Fruit fly (Drosophila melanogaster): ENCODE measurements around the gene CG33235.

CG33235 gene

DNA sequence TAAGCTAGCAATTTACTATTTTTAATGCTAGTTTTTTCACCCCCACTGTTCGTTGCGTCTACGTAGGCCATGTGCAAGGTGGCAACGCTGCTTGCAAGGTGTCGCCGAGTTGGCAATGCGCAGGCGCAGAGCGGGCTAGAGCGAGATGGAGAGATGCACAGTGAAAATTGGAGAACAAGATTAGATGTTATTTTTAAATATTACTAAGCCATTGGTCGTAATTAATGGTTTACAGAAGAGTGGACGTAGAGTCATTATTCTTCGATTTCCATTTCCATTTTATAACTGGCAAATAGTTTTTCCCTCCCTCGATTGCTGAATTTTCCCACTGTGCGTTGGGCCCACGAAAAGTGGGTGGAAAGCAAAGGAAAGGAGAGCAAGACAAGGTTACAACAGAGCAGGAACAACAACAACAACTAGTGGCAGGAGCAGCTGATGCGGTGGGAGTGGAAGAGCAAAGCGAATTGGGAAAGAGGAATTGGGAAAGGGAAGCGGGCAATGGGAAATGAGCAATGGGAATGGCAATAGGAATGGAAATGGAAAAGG, 38.5 kb downstream of the CG33235 start:
- TF ChIP-seq insv (optimal IDR thresholded peaks at IDR 0.05): no peak
- no peak for TF ChIP-seq Myc (optimal IDR thresholded peaks at IDR 0.05)
- TF ChIP-seq h (optimal IDR thresholded peaks at IDR 0.05): no peak
- TF ChIP-seq ttk (optimal IDR thresholded peaks at IDR 0.05): no peak
- TF ChIP-seq psq (optimal IDR thresholded peaks at IDR 0.05): no peak
- no peak for TF ChIP-seq Sin3A (optimal IDR thresholded peaks at IDR 0.05)

DNA sequence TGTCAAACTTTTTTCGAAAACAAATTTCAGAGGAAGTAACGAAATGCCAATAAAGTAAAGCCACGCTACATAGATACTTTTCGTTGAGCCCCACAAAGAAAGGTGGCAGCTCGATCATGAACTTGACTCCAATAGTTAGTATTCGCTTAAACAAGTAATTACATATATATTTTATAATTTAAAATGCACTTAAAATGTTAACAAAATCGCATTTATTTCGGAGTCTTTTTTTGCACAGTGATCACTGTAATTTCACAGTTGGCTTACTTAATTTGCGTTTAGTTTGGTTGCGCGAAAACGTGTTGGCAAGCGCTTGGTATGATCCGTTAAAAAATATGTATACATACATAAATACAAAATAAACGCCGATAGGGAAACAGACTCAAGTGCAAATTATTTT, 39.7 kb downstream of the CG33235 start:
- TF ChIP-seq h (optimal IDR thresholded peaks at IDR 0.05) (no peak), Myc (optimal IDR thresholded peaks at IDR 0.05) (no peak)

DNA sequence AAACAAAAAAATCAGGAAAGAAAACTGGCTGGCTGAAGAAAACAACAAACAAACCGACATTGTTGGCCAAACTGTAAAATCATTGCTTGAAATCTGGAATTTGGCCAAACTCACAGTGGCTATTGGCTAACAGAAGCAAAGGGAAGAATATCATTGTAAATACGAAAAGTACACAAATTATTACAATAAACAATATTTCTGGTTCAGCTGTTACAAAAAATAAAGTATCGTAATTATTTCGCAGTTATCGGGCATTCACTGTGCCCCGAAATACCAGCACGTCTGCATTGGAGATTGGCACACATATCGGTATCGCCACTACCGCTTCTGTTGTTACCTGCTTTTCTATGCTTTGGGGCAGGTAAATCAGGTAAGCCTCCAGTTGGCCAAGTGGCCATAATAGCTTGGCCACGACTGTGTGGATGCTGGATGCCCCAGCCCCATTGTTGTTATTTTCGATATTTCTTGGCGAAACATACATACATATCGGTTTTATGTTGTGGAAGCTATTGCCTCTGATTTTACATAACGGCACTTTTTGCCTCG, 40.3 kb downstream of the CG33235 start:
- TF ChIP-seq Sin3A (optimal IDR thresholded peaks at IDR 0.05) (no peak), h (optimal IDR thresholded peaks at IDR 0.05) (no peak), ttk (optimal IDR thresholded peaks at IDR 0.05) (no peak), insv (optimal IDR thresholded peaks at IDR 0.05) (no peak), Myc (optimal IDR thresholded peaks at IDR 0.05) (no peak), psq (optimal IDR thresholded peaks at IDR 0.05) (no peak)

DNA sequence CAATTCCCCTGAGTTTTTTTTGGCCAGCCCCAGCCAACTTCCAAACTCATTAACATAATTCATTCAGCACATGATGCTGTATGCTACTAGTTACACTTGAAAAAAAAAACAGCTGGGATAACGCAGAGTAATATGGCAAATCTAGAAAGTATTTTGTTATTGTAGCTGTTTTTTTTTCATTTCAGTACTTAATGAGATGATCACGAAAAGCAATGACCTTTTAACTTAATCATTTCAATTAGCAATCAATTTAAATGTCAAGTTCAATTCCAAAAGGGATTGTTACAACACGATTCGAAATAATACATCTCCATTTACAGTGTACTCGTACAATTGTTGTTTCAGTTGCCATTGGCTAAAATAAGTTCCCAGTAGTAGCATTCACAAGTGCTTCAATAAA, 41.0 kb downstream of the CG33235 start:
- TF ChIP-seq psq (optimal IDR thresholded peaks at IDR 0.05) (no peak), ttk (optimal IDR thresholded peaks at IDR 0.05) (no peak), h (optimal IDR thresholded peaks at IDR 0.05) (no peak), insv (optimal IDR thresholded peaks at IDR 0.05) (no peak), Sin3A (optimal IDR thresholded peaks at IDR 0.05) (no peak), Myc (optimal IDR thresholded peaks at IDR 0.05) (no peak)

DNA sequence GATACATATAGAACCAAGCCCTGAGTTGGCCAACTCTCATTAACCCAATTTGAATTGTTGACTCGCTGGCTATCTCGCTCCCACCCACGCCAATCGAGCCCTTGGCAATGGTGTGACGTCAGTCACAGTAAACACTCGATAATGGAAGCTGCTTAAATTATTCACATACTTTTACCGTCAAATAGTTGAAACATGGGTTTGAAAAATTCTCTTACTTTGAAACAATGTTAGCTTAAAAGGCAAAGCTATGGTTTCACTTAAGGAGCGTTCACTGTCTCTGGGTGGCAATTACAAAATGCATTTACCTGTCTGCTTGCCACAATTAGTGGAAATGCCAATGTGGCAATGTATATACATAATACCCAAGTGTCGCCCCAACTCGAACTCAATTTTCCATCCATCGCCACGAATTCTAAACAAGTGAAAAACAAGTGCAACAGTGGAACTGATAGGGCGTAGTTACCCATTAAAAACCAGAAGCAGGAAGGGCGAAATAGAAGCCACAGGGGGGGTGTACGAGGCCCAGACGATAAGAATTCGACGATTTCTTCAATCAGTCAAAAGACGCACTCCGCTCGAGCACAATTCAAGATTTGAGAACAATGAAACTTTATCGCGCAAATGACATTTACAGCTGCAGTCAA, 41.8 kb downstream of the CG33235 start:
- TF ChIP-seq Myc (optimal IDR thresholded peaks at IDR 0.05) (no peak), psq (optimal IDR thresholded peaks at IDR 0.05) (no peak), h (optimal IDR thresholded peaks at IDR 0.05) (no peak), insv (optimal IDR thresholded peaks at IDR 0.05) (no peak), ttk (optimal IDR thresholded peaks at IDR 0.05) (no peak), Sin3A (optimal IDR thresholded peaks at IDR 0.05) (no peak)

DNA sequence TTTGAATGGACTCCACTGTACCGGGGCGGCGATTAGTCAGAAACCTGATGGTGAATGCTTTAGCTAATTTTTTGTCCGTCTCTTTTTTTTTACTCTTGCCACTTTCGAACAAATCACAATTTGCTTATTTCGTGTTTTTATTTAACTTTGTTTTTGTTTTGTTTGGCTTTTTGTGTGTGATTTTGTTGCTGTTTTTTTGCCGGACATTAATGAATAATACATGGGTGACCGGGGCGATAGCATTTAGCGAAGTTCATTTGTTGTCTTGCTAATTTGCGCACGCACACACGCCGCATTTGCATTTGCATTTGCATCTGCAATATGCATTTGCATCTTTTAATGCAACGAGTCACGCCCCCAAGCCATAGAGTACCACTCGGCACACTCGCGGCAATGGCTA, 42.7 kb downstream of the CG33235 start:
- TF ChIP-seq psq (optimal IDR thresholded peaks at IDR 0.05) (no peak), insv (optimal IDR thresholded peaks at IDR 0.05) (no peak), Sin3A (optimal IDR thresholded peaks at IDR 0.05) (no peak), Myc (optimal IDR thresholded peaks at IDR 0.05) (no peak), h (optimal IDR thresholded peaks at IDR 0.05) (no peak), ttk (optimal IDR thresholded peaks at IDR 0.05) (no peak)

DNA sequence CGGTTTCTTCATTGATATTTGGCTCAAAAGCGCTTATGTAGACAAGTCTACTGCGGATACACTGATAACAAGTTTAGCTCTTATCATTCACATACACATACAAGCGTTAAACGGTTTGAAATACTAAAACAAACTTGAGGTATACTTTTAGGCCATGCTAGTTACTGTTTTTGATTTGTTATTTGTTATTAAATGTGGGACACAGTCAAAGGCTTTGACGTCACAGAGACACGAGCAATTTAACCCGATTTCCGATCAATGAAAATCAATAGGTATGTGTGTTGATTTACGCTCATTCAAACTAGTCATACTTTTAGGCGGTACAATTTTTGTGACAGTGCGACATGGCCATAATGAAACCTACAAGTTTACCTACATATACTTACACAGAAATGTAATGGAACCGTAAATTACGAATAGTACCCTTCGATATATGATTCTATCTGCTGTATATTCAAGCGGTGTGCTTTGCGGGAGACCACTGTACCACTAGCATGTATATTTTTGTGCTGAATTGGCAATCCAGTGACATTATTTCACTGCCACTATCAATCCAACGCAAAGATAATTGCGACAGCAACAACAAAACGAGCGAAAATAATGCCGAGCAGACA, 44.5 kb downstream of the CG33235 start:
- TF ChIP-seq ttk (optimal IDR thresholded peaks at IDR 0.05): no peak
- no peak for TF ChIP-seq h (optimal IDR thresholded peaks at IDR 0.05)
- no peak for TF ChIP-seq psq (optimal IDR thresholded peaks at IDR 0.05)
- TF ChIP-seq Sin3A (optimal IDR thresholded peaks at IDR 0.05): no peak
- no peak for TF ChIP-seq Myc (optimal IDR thresholded peaks at IDR 0.05)
- TF ChIP-seq insv (optimal IDR thresholded peaks at IDR 0.05): no peak

DNA sequence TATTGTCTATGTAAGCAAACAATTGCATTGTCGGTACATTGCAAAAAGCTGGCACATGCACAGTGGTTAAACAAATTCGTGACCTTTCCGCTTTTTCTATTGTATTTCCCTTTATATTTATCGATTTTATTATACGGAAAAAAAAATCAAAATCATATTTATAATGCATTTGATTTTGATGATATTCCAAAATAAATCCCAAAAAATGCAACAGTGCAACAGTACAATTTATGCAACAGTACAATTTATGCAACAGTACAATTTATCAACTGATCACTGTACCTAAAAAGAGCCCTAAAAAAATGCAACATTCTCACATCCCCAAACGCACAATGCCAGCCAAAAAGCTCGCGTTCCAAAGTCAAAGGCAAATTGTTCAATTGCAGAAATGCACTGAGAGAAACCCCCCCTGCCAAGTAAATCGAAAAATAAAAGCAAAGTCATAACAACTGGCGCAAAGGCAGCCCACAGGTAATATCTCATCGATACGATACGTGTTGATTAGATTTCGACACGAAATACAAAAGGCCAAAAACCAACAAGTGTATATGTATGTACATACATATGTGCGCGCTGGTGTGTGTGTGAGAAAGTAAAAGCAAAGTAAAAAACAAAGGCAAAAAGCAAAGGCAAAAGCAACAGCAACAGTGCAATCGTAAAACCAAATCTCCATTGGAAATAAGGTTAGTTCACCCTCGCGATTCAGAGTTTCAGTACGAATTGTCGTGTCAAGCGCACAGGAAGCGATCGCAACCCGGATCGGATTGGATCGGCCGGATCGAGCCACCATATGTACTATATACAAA, 49.3 kb downstream of the CG33235 start, which contains the start of gene Sk1:
Gene Sk1, plus strand, starts transcription at position 711 of the 806 bp plus-strand sequence.
- TF ChIP-seq ttk (optimal IDR thresholded peaks at IDR 0.05) (no peak), psq (optimal IDR thresholded peaks at IDR 0.05) (no peak), Myc (optimal IDR thresholded peaks at IDR 0.05) (no peak), h (optimal IDR thresholded peaks at IDR 0.05) (no peak), insv (optimal IDR thresholded peaks at IDR 0.05) (no peak), Sin3A (optimal IDR thresholded peaks at IDR 0.05) (no peak)

DNA sequence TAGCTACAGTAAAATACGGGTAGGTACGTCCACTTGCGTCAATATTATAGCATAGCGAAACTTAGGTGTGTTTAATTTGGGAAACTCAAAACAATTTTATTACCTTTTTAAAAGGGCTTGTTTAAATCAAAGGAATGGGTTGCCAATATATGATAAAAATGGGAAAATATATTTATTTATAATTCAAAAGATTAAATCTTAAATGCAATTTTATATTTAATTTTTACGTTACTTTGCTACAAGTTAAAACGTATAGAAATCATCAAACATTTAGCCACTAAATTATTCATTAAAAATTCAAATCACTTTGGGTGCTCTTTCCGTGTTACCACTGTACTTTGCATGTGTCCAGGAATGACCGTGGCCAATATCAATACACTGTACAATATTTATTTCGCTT, 50.4 kb downstream of the CG33235 start:
- TF ChIP-seq insv (optimal IDR thresholded peaks at IDR 0.05) (no peak), Sin3A (optimal IDR thresholded peaks at IDR 0.05) (no peak), h (optimal IDR thresholded peaks at IDR 0.05) (no peak), ttk (optimal IDR thresholded peaks at IDR 0.05) (no peak), Myc (optimal IDR thresholded peaks at IDR 0.05) (no peak)

DNA sequence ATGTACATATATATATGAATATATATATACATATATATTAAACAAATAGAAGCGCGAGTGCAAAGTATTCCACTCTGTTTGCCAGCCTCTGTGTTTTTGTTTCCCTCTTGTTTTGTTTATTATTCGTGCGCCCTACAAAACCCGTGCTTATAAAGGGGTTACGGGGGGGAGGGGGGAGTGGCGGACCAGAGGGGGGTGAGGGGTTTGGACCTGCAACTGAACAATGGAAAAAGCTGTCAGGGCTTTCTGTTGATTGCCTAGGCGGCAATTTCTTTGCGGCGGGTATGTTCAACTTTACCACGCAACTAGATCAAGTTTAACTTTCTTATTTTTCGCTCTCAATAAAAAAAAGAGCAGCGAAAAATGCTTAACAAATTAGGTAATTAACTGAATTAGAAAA, 52.1 kb downstream of the CG33235 start:
- TF ChIP-seq psq (optimal IDR thresholded peaks at IDR 0.05) (no peak), insv (optimal IDR thresholded peaks at IDR 0.05) (no peak), Myc (optimal IDR thresholded peaks at IDR 0.05) (no peak), Sin3A (optimal IDR thresholded peaks at IDR 0.05) (no peak)
